Worm (Caenorhabditis elegans) whole organism, L1 larva: ENCODE measurements around the gene agt-1.

ENCODE experiments used
- F16B12.6 ChIP-seq: fragments of 150-350 bp; optimal IDR thresholded peaks from 2 replicates; lab custom pipeline; 2014; ENCODE audit warnings: missing biosample characterization, missing genetic modification characterization
- Y116A8C.19 ChIP-seq: sonication (generic microtip); optimal IDR thresholded peaks from 2 replicates; lab custom pipeline; 2016; ENCODE audit warnings: missing compliant biosample characterization, missing genetic modification characterization, borderline replicate concordance
- aha-1 ChIP-seq: fragments of 150-350 bp; optimal IDR thresholded peaks from 2 replicates; lab custom pipeline; 2014; ENCODE audit warnings: missing biosample characterization, missing genetic modification characterization
- aly-2 ChIP-seq: fragments of 150-350 bp; optimal IDR thresholded peaks from 2 replicates; lab custom pipeline; 2014; ENCODE audit warnings: missing biosample characterization, missing genetic modification characterization
- ama-1 ChIP-seq: fragments of 150-350 bp; optimal IDR thresholded peaks from 2 replicates; lab custom pipeline; 2014
- blmp-1 ChIP-seq: fragments of 150-350 bp; optimal IDR thresholded peaks from 2 replicates; lab custom pipeline; 2014; ENCODE audit warnings: missing biosample characterization, missing genetic modification characterization
- ceh-63 ChIP-seq: fragments of 200-800 bp; sonication (Bioruptor generic); optimal IDR thresholded peaks from 2 replicates; lab custom pipeline; 2018; ENCODE audit warnings: mild to moderate bottlenecking, missing genetic modification characterization, missing compliant biosample characterization
- dpl-1 ChIP-seq, 3 experiments: fragments of 150-350 bp in 2 of 3; sonication (generic microtip) in 1 of 3; optimal IDR thresholded peaks; 2 replicates each; lab custom pipeline; 2014 to 2017; ENCODE audit warnings: missing biosample characterization in 3 of 3, missing genetic modification characterization in 3 of 3, missing genetic modification reagents in 3 of 3
- efl-1 ChIP-seq, 4 experiments: fragments of 150-350 bp; optimal IDR thresholded peaks in 3 of 4; peaks in 1 of 4; 1 replicate in 1 of 4; 2 replicates in 3 of 4; lab custom pipeline; 2014; ENCODE audit warnings: missing biosample characterization in 2 of 4, missing genetic modification characterization in 2 of 4, missing genetic modification reagents in 2 of 4
- efl-3 ChIP-seq: fragments of 200-800 bp; sonication (Bioruptor generic); optimal IDR thresholded peaks from 2 replicates; lab custom pipeline; 2018; ENCODE audit warnings: mild to moderate bottlenecking, missing genetic modification characterization, missing compliant biosample characterization
- elt-2 ChIP-seq: sonication (generic microtip); optimal IDR thresholded peaks from 2 replicates; lab custom pipeline; 2016; ENCODE audit warnings: missing genetic modification characterization, mild to moderate bottlenecking, inconsistent platforms, missing compliant biosample characterization, missing genetic modification reagents
- ets-5 ChIP-seq: fragments of 200-800 bp; sonication (Bioruptor generic); IDR thresholded peaks from 2 replicates; pipeline ENCODE4 v1.3.6; 2022; ENCODE audit warnings: missing genetic modification characterization, missing compliant biosample characterization
- fkh-4 ChIP-seq: sonication (generic microtip); optimal IDR thresholded peaks from 2 replicates; lab custom pipeline; 2016; ENCODE audit warnings: missing compliant biosample characterization, missing genetic modification characterization, borderline replicate concordance
- hlh-4 ChIP-seq: sonication (generic microtip); optimal IDR thresholded peaks from 2 replicates; lab custom pipeline; 2016; ENCODE audit warnings: mild to moderate bottlenecking, missing genetic modification characterization, missing compliant biosample characterization
- irx-1 ChIP-seq: sonication (generic microtip); optimal IDR thresholded peaks from 2 replicates; lab custom pipeline; 2016; ENCODE audit warnings: missing genetic modification characterization, missing compliant biosample characterization
- lin-13 ChIP-seq: fragments of 150-350 bp; optimal IDR thresholded peaks from 2 replicates; lab custom pipeline; 2014; ENCODE audit warnings: missing biosample characterization, missing genetic modification reagents, missing genetic modification characterization
- lin-15B ChIP-seq: fragments of 150-350 bp; sonication (generic microtip); optimal IDR thresholded peaks from 3 replicates; lab custom pipeline; 2014; ENCODE audit warnings: missing biosample characterization, missing genetic modification characterization
- lin-39 ChIP-seq: fragments of 150-350 bp; optimal IDR thresholded peaks from 2 replicates; lab custom pipeline; 2014; ENCODE audit warnings: missing biosample characterization, missing genetic modification reagents, missing genetic modification characterization
- lsy-2 ChIP-seq, 2 experiments: fragments of 150-350 bp; optimal IDR thresholded peaks; 2 replicates each; lab custom pipeline; 2014; ENCODE audit warnings: missing biosample characterization in 2 of 2, missing genetic modification characterization in 2 of 2
- mab-9 ChIP-seq: fragments of 200-800 bp; sonication (Bioruptor generic); IDR thresholded peaks from 2 replicates; pipeline ENCODE4 v1.3.6; 2022; ENCODE audit warnings: missing genetic modification reagents, missing genetic modification characterization, missing compliant biosample characterization
- mdl-1 ChIP-seq, 2 experiments: fragments of 150-350 bp; optimal IDR thresholded peaks; 2 replicates each; lab custom pipeline; 2014 to 2017; ENCODE audit warnings: missing biosample characterization in 2 of 2, missing genetic modification characterization in 2 of 2, inconsistent platforms in 1 of 2
- mep-1 ChIP-seq: fragments of 150-350 bp; optimal IDR thresholded peaks from 2 replicates; lab custom pipeline; 2014; ENCODE audit warnings: missing biosample characterization, missing genetic modification characterization
- nhr-12 ChIP-seq: sonication (generic microtip); optimal IDR thresholded peaks from 2 replicates; lab custom pipeline; 2017; ENCODE audit warnings: missing biosample characterization, missing genetic modification characterization
- nhr-20 ChIP-seq: sonication (generic microtip); optimal IDR thresholded peaks from 2 replicates; lab custom pipeline; 2016; ENCODE audit warnings: mild to moderate bottlenecking, missing genetic modification characterization, missing compliant biosample characterization
- nhr-47 ChIP-seq: sonication (generic microtip); optimal IDR thresholded peaks from 2 replicates; lab custom pipeline; 2016; ENCODE audit warnings: mild to moderate bottlenecking, missing genetic modification characterization, moderate library complexity, missing compliant biosample characterization
- nhr-71 ChIP-seq: sonication (generic microtip); optimal IDR thresholded peaks from 2 replicates; lab custom pipeline; 2016; ENCODE audit warnings: mild to moderate bottlenecking, missing genetic modification characterization, moderate library complexity, missing compliant biosample characterization
- nhr-76 ChIP-seq: sonication (generic microtip); optimal IDR thresholded peaks from 2 replicates; lab custom pipeline; 2017; ENCODE audit warnings: missing biosample characterization, missing genetic modification characterization
- nhr-77 ChIP-seq: fragments of 150-350 bp; optimal IDR thresholded peaks from 2 replicates; lab custom pipeline; 2014; ENCODE audit warnings: missing biosample characterization, missing genetic modification characterization
- nhr-84 ChIP-seq: sonication (generic microtip); optimal IDR thresholded peaks from 2 replicates; lab custom pipeline; 2017; ENCODE audit warnings: missing biosample characterization, missing genetic modification characterization
- nhr-85 ChIP-seq: sonication (generic microtip); peaks from one replicate; lab custom pipeline; 2016; ENCODE audit warnings: missing genetic modification characterization, inconsistent platforms, missing compliant biosample characterization
- nhr-90 ChIP-seq: sonication (generic microtip); optimal IDR thresholded peaks from 2 replicates; lab custom pipeline; 2016; ENCODE audit warnings: mild to moderate bottlenecking, missing genetic modification characterization, missing compliant biosample characterization; ENCODE audit not compliant: poor library complexity
- pag-3 ChIP-seq: sonication (generic microtip); optimal IDR thresholded peaks from 2 replicates; lab custom pipeline; 2017; ENCODE audit warnings: missing genetic modification characterization, mild to moderate bottlenecking, missing compliant biosample characterization, antibody characterized with exemption, borderline replicate concordance; ENCODE audit not compliant: insufficient read depth
- pqm-1 ChIP-seq: sonication (generic microtip); optimal IDR thresholded peaks from 3 replicates; lab custom pipeline; 2017; ENCODE audit warnings: missing biosample characterization, missing genetic modification characterization
- rnt-1 ChIP-seq: sonication (generic microtip); optimal IDR thresholded peaks from 2 replicates; lab custom pipeline; 2016; ENCODE audit warnings: mild to moderate bottlenecking, missing genetic modification characterization, moderate library complexity, missing compliant biosample characterization
- skn-1 ChIP-seq: fragments of 150-350 bp; optimal IDR thresholded peaks from 2 replicates; lab custom pipeline; 2014; ENCODE audit warnings: missing biosample characterization, missing genetic modification characterization
- snpc-4 ChIP-seq: fragments of 150-350 bp; optimal IDR thresholded peaks from 2 replicates; lab custom pipeline; 2014; ENCODE audit warnings: missing biosample characterization, missing genetic modification characterization
- snu-23 ChIP-seq: sonication (generic microtip); optimal IDR thresholded peaks from 2 replicates; lab custom pipeline; 2016; ENCODE audit warnings: missing genetic modification characterization, missing compliant biosample characterization
- sox-4 ChIP-seq: sonication (generic microtip); optimal IDR thresholded peaks from 2 replicates; lab custom pipeline; 2016; ENCODE audit warnings: missing genetic modification characterization, missing compliant biosample characterization
- sptf-1 ChIP-seq: fragments of 150-350 bp; optimal IDR thresholded peaks from 2 replicates; lab custom pipeline; 2014; ENCODE audit warnings: missing biosample characterization, missing genetic modification characterization
- sup-37 ChIP-seq: fragments of 200-800 bp; sonication (Bioruptor generic); optimal IDR thresholded peaks from 2 replicates; lab custom pipeline; 2018; ENCODE audit warnings: mild to moderate bottlenecking, missing genetic modification characterization, missing compliant biosample characterization
- tbx-2 ChIP-seq: sonication (generic microtip); optimal IDR thresholded peaks from 2 replicates; lab custom pipeline; 2016; ENCODE audit warnings: missing genetic modification characterization, missing compliant biosample characterization
- unc-62 ChIP-seq: fragments of 150-350 bp; optimal IDR thresholded peaks from 2 replicates; lab custom pipeline; 2014; ENCODE audit warnings: missing biosample characterization, missing genetic modification reagents, missing genetic modification characterization
- unc-86 ChIP-seq: sonication (generic microtip); optimal IDR thresholded peaks from 2 replicates; lab custom pipeline; 2016; ENCODE audit warnings: missing genetic modification characterization, missing compliant biosample characterization
- xbp-1 ChIP-seq: sonication (generic microtip); optimal IDR thresholded peaks from 2 replicates; lab custom pipeline; 2016; ENCODE audit warnings: missing genetic modification characterization, missing compliant biosample characterization

Gene agt-1

ce11 chrIV:13392230-13392629, 23.0 kb upstream of the agt-1 start:
- TF ChIP-seq xbp-1 (tag; lab: Kevin White, UChicago) (no peak), mdl-1 (tag; optimal IDR thresholded peaks at IDR 0.05; lab: Kevin White, UChicago) (no peak), lin-13 (GFP tag; lab: Kevin White, UChicago) (no peak), ceh-63 (GFP tag; lab: Kevin White, UChicago) (no peak), snpc-4 (tag; lab: Kevin White, UChicago) (no peak), blmp-1 (tag; lab: Kevin White, UChicago) (no peak), ama-1 (lab: Kevin White, UChicago) (no peak), mep-1 (tag; lab: Kevin White, UChicago) (no peak), dpl-1 (GFP tag; optimal IDR thresholded peaks at IDR 0.05; lab: Kevin White, UChicago) (no peak), nhr-84 (tag; lab: Kevin White, UChicago) (no peak), lsy-2 (tag; optimal IDR thresholded peaks at IDR 0.05; lab: Kevin White, UChicago) (no peak), rnt-1 (tag; lab: Kevin White, UChicago) (no peak)

DNA sequence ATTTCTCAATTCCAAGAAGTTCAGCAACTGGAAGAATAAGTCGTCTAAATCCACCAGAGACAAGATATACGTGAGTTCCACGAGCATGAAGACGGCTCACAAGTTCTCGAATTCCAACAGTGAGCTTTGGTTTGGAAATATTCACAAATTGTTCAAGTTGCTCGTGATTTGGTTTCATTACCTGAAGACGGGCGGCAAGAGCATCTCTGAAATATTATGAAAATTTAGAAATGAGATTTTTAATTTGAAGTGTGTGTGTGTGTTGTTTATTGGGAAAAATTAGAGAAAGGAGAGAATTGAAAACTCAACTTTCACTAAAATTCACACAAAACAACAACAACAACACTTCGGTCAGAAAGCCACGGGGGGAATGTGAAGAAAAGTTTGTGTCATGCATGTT, 21.6 kb upstream of the agt-1 start:
- TF ChIP-seq hlh-4 (tag; lab: Kevin White, UChicago) = no peak
- no peak for TF ChIP-seq nhr-77 (tag; lab: Kevin White, UChicago)
- TF ChIP-seq ets-5 = no peak
- TF ChIP-seq tbx-2 (tag; lab: Kevin White, UChicago) = no peak
- no peak for TF ChIP-seq lin-39 (tag; lab: Kevin White, UChicago)
- no peak for TF ChIP-seq Y116A8C.19 (tag; lab: Kevin White, UChicago)
- TF ChIP-seq elt-2 = no peak
- peak; percentile 0 for TF ChIP-seq nhr-47 (tag; lab: Kevin White, UChicago)

DNA sequence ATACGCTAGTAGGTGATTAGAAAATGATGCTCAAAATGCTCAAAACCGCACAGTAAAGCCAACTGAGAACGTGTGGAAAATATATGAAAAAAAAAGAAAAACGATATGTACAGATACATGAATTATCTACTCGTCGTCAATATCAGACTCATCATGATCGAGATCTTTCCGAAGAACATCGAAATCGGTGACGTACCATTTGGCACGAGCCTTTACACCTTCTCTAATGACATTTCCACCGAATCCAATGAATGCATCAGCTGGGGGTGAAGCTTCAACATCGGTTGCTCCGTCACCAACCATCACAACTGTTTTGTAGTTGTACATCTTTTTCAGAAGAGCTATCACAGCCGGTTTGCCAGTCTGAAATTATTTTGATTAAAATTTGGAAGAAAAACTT, 20.0 kb upstream of the agt-1 start:
- TF ChIP-seq fkh-4 (tag; lab: Kevin White, UChicago) (no peak), unc-86 (tag; lab: Kevin White, UChicago) (no peak)

DNA sequence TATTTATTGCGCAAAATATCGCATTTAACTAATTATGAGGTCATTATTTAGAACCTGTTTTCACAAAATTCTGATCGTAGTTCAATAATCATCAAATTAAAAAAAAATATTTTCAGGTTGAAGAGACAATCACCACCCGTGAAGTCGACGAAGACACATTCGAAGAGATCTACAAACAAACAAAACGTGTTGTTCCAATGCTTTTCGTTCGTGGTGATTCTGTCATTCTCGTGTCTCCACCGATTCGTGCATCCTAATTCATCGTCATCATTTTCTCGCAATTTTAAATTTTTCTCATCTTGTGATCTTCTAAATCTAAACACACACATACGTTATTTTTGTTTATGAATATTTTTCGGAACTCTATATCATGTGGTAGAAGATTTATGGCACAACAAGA, 19.6 kb upstream of the agt-1 start:
- TF ChIP-seq nhr-76 (tag; lab: Kevin White, UChicago) = no peak
- TF ChIP-seq nhr-85 (tag; lab: Kevin White, UChicago) = peak; percentile 65
- TF ChIP-seq nhr-71 = peak; percentile 42
- no peak for TF ChIP-seq efl-1 (optimal IDR thresholded peaks at IDR 0.05; lab: Kevin White, UChicago)
- TF ChIP-seq efl-1 (GFP tag; optimal IDR thresholded peaks at IDR 0.05 in 1 of 2; lab: Kevin White, UChicago) = no peak
- no peak for TF ChIP-seq sox-4 (tag; lab: Kevin White, UChicago)
- no peak for TF ChIP-seq nhr-12 (tag; lab: Kevin White, UChicago)
- peak; percentile 47 for TF ChIP-seq aly-2 (tag; lab: Kevin White, UChicago)
- no peak for TF ChIP-seq unc-62 (GFP tag; lab: Kevin White, UChicago)
- TF ChIP-seq nhr-20 (tag; lab: Kevin White, UChicago) = peak; percentile 3
- peak; percentile 16 for TF ChIP-seq nhr-47 (tag; lab: Kevin White, UChicago)
- TF ChIP-seq tbx-2 (tag; lab: Kevin White, UChicago) = peak; percentile 12
- TF ChIP-seq mdl-1 (tag; optimal IDR thresholded peaks at IDR 0.05; lab: Kevin White, UChicago) = no peak
- TF ChIP-seq pqm-1 (tag; lab: Kevin White, UChicago) = no peak
- TF ChIP-seq F16B12.6 (tag; lab: Kevin White, UChicago) = no peak
- TF ChIP-seq sup-37 (GFP tag; lab: Kevin White, UChicago) = no peak
- TF ChIP-seq ets-5 = no peak
- TF ChIP-seq blmp-1 (tag; lab: Kevin White, UChicago) = no peak
- no peak for TF ChIP-seq aha-1 (tag; lab: Kevin White, UChicago)
- TF ChIP-seq snu-23 = peak; percentile 17
- TF ChIP-seq ceh-63 (GFP tag; lab: Kevin White, UChicago) = no peak
- no peak for TF ChIP-seq irx-1
- no peak for TF ChIP-seq skn-1 (tag; lab: Kevin White, UChicago)
- no peak for TF ChIP-seq sptf-1 (tag; lab: Kevin White, UChicago)
- TF ChIP-seq efl-3 (GFP tag; lab: Kevin White, UChicago) = no peak
- TF ChIP-seq lin-39 (tag; lab: Kevin White, UChicago) = no peak
- TF ChIP-seq mab-9 (GFP tag; lab: Robert Waterston, UW) = no peak
- no peak for TF ChIP-seq lin-15B
- TF ChIP-seq pag-3 (tag; lab: Kevin White, UChicago) = no peak
- TF ChIP-seq unc-86 (tag; lab: Kevin White, UChicago) = no peak
- peak; percentile 30 for TF ChIP-seq nhr-90 (tag; lab: Kevin White, UChicago)
